Fruit fly (Drosophila melanogaster) whole organism: ENCODE results near the gene Polr3F.

Source experiments
- CG8478 ChIP-seq: fragments of >200 bp; optimal IDR thresholded peaks from 2 replicates; lab custom pipeline; 2018; ENCODE audit warnings: inconsistent platforms
- Dll ChIP-seq: fragments of >200 bp; optimal IDR thresholded peaks from 2 replicates; lab custom pipeline; 2017
- EcR ChIP-seq, 2 experiments: fragments of >200 bp; optimal IDR thresholded peaks; 2 replicates each; lab custom pipeline; 2017; ENCODE audit warnings: missing biosample characterization in 2 of 2, missing genetic modification characterization in 2 of 2, missing genetic modification reagents in 2 of 2
- pan ChIP-seq: fragments of >200 bp; optimal IDR thresholded peaks from 2 replicates; lab custom pipeline; 2017
- psq ChIP-seq: fragments of >200 bp; optimal IDR thresholded peaks from 2 replicates; lab custom pipeline; 2017
- usp ChIP-seq: fragments of >200 bp; optimal IDR thresholded peaks from 2 replicates; lab custom pipeline; 2017; ENCODE audit warnings: missing biosample characterization, missing genetic modification characterization, mixed read lengths

Gene Polr3F

DNA sequence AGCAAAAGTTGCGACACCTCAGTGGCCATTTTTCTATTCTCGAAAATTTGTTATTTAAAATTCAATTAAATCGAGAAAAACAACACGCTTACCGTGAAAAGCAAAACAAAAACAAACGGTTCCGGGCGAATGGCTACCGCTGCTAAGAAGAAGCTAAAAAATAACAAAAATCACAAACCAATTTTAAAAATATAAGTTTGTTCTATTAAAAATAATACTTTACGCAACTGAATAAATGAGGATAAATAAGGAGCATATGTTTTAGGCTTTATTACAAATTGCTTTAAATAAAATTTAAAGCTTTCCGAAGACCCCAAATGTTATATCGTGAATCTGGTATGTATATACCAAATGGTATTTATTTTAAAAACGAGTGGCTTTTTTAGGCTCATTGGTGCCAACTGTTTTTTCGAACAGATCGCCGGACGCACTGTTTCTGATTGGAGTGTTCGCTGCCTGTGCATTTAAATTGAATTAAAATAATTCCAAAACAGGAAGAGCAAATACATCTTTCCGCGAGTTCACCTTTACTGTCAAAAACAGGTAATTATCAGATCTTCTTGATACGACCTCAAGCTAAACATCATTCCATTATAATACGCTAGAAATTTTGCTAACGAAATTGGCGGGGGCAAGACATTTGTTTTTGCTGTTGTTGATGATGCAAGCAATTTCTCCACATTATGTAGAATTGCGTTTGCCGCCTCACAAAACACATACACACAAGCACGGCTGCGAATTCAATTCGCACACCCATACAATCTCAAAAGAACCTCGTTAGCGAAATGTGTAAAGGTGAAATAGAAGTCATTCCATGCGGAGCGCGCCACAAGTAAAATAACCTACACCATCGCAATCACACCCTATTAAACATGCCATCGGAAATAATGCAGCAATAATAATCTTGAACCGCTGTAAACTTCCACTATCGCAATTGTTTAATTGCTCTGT, at the start of gene Polr3F, which contains the start of gene PyK:
TSS of gene Polr3F (minus strand) at position 248 of the 951 bp plus-strand sequence.
TSS of gene PyK (plus strand) at position 411 of the 951 bp plus-strand sequence.
- no peak for TF ChIP-seq pan (lab: Kevin White, UChicago)
- TF ChIP-seq CG8478 (lab: Kevin White, UChicago): no peak
- TF ChIP-seq usp (GFP tag; lab: Kevin White, UChicago): no peak
- TF ChIP-seq Dll (lab: Kevin White, UChicago): no peak
- no peak for TF ChIP-seq EcR (GFP tag; optimal IDR thresholded peaks at IDR 0.05; lab: Kevin White, UChicago)
- no peak for TF ChIP-seq psq

- TF ChIP-seq usp (GFP tag; lab: Kevin White, UChicago) (no peak), psq (no peak), EcR (GFP tag; optimal IDR thresholded peaks at IDR 0.05; lab: Kevin White, UChicago) (no peak), Dll (lab: Kevin White, UChicago) (no peak), pan (lab: Kevin White, UChicago) (no peak), CG8478 (lab: Kevin White, UChicago) (no peak)
Measured at dm6 chr3R:22411879-22412587, 44.9 kb upstream of the Polr3F start.

DNA sequence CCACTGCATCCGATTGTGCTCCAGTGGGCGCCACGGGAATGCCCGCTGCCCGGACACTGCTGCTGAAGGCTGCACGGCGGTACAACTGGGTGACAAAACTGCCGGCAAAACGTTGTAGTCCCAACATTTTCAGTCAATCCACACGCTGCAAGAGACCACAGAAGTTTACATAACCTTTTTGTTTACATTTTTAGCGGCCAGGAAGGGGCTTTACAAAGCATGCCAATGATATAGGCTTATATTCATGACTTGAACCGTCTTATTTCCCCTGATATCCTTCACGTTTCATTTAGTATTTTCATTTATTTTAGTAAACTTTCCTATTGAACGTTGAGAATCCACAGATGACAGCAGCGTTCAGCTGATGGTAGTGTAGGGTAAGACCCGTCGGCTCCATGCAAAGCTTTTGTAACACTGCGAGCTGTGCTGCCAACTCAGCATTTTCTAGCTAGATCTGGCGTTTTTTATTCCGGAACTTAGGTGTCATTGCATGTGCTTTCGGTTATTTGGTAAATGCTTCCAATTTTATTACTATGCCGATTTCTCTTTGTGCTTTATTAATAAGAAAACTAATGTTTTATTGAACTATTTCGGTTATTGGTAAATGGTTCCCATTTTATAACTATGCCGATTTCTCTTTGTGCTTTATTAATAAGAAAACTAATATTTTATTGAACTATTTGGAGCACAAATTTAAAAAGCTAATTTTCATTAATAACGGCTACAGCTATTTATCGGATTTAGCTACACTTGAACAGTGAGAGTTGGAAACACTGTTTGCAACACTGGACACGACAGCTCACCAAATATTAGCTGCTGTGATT, 43.6 kb upstream of the Polr3F start, which contains the start of the genes CG13850 and lqfR:
TSS of gene CG13850 (minus strand) at position 379 of the 824 bp plus-strand sequence.
TSS of gene lqfR (plus strand) at position 765 of the 824 bp plus-strand sequence.
- TF ChIP-seq CG8478 (lab: Kevin White, UChicago) (no peak), pan (lab: Kevin White, UChicago) (no peak), psq (no peak), usp (GFP tag; lab: Kevin White, UChicago) (no peak), EcR (GFP tag; optimal IDR thresholded peaks at IDR 0.05; lab: Kevin White, UChicago) (no peak), Dll (lab: Kevin White, UChicago) (no peak)

dm6 chr3R:22405639-22406038, 38.5 kb upstream of the Polr3F start, which contains the start of gene CG13855:
Gene CG13855, plus strand, starts transcription at chr3R:22405939.
- no peak for TF ChIP-seq Dll (lab: Kevin White, UChicago)

dm6 chr3R:22402355-22402754, 35.2 kb upstream of the Polr3F start, which contains the start of gene CG13856:
Gene CG13856, plus strand, starts transcription at chr3R:22402655.
- no peak for TF ChIP-seq usp (GFP tag; lab: Kevin White, UChicago)
- no peak for TF ChIP-seq psq
- no peak for TF ChIP-seq pan (lab: Kevin White, UChicago)
- no peak for TF ChIP-seq Dll (lab: Kevin White, UChicago)
- no peak for TF ChIP-seq CG8478 (lab: Kevin White, UChicago)

- no peak for TF ChIP-seq CG8478 (lab: Kevin White, UChicago)
- no peak for TF ChIP-seq pan (lab: Kevin White, UChicago)
- no peak for TF ChIP-seq psq
Measured at dm6 chr3R:22400246-22400645, 33.1 kb upstream of the Polr3F start.

DNA sequence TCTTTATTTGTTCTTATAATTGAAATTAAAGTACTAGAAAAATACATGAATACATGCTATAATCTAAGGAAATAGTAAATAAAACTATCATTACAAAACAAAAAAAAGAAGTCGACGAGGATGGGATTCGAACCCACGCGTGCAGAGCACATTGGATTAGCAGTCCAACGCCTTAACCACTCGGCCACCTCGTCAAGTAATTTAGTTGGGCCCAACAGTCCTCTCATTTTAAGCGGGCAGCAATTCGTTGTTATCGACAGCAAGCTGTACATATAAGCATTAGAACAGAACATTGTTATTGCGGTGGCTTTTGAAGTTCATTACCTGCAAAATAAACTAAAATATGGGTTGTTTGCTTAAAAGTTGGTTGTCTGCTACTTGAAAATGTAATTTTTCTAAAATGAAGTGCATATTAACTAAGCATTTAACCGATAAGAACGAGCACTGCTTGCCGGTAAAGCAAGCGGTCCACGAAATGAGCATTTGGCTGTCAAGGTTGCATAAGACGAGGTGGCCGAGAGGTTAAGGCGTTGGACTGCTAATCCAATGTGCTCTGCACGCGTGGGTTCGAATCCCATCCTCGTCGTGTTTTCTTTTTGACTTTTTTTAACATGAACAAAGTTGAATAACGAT, 30.0 kb upstream of the Polr3F start:
- TF ChIP-seq usp (GFP tag; lab: Kevin White, UChicago) (no peak), Dll (lab: Kevin White, UChicago) (no peak), CG8478 (lab: Kevin White, UChicago) (peak; percentile 44)

DNA sequence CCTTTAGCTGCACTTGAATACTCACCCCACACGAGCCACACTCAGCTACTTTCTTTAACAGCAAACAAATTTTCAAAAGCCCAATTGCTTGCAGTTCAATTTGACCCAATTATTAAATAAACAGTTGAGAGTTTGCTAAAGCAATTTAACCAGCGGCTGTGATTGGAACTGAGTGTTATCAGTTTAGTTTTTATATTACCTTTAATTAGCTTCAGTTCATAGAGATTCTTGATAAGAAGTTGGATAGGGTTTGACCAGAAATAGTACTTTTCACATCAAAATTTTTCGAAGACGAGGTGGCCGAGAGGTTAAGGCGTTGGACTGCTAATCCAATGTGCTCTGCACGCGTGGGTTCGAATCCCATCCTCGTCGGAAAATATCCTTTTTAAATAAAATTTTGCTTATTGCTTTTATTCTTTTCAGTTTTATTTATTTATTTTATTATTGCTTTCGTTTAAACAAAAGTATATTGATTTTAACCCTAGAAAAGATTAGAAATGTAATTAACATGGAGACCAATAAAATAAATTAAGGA, 29.1 kb upstream of the Polr3F start:
- TF ChIP-seq usp (GFP tag; lab: Kevin White, UChicago): no peak
- TF ChIP-seq EcR (GFP tag; optimal IDR thresholded peaks at IDR 0.05; lab: Kevin White, UChicago): no peak
- no peak for TF ChIP-seq Dll (lab: Kevin White, UChicago)
- no peak for TF ChIP-seq CG8478 (lab: Kevin White, UChicago)
- no peak for TF ChIP-seq psq
- TF ChIP-seq pan (lab: Kevin White, UChicago): no peak

- TF ChIP-seq psq: no peak
- no peak for TF ChIP-seq usp (GFP tag; lab: Kevin White, UChicago)
Measured at dm6 chr3R:22395409-22396178, 28.4 kb upstream of the Polr3F start.

DNA sequence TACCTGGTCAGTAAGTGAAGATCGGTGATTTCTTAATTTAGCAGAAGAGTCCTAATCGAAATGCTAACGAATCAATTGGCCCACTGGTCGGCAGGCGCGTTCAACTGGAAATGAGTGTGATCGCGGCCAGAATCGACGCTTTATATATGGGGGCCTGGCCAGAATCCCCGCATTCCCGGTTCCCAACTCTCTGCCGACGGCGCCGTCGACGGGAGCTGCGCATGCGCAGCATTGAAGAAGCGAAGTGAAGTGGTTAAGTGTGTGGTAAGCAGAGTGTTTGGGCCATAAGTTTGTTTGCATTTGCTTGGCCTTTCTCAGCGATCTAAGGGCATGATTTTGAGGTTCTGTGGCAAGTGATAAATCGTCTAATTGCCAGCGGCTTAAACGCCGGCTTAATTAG, 26.8 kb upstream of the Polr3F start, which contains the start of gene CG13857:
TSS of gene CG13857 (minus strand) at position 101 of the 400 bp plus-strand sequence.
- TF ChIP-seq Dll (lab: Kevin White, UChicago) (no peak), usp (GFP tag; lab: Kevin White, UChicago) (no peak), psq (no peak)
